Fruit fly (Drosophila melanogaster) whole organism, adult: ENCODE results near the gene aralar1.

Experiments
- CG33017 ChIP-seq: fragments of 200-800 bp; sonication (Bioruptor generic); optimal IDR thresholded peaks from 2 replicates; lab custom pipeline; 2018; ENCODE audit warnings: missing biosample characterization, mild to moderate bottlenecking, missing genetic modification characterization, moderate library complexity
- Clk ChIP-seq: fragments of 200-800 bp; sonication (Bioruptor generic); optimal IDR thresholded peaks from 2 replicates; lab custom pipeline; 2017; ENCODE audit warnings: missing biosample characterization, missing genetic modification characterization
- Crg-1 ChIP-seq: fragments of 200-800 bp; sonication (Bioruptor generic); optimal IDR thresholded peaks from 2 replicates; lab custom pipeline; 2016; ENCODE audit warnings: missing biosample characterization, missing genetic modification characterization
- bab1 ChIP-seq: fragments of 200-800 bp; sonication (Bioruptor generic); optimal IDR thresholded peaks from 3 replicates; lab custom pipeline; 2019; ENCODE audit warnings: missing biosample characterization, mild to moderate bottlenecking, missing genetic modification characterization, moderate library complexity
- kay ChIP-seq: fragments of 200-800 bp; sonication (Bioruptor generic); peaks from one replicate; lab custom pipeline; 2016; ENCODE audit warnings: missing biosample characterization, missing genetic modification characterization, borderline replicate concordance
- tj ChIP-seq: fragments of 200-800 bp; sonication (Bioruptor generic); optimal IDR thresholded peaks from 3 replicates; lab custom pipeline; 2017; ENCODE audit warnings: missing biosample characterization, mild to moderate bottlenecking, missing genetic modification characterization, moderate library complexity

DNA sequence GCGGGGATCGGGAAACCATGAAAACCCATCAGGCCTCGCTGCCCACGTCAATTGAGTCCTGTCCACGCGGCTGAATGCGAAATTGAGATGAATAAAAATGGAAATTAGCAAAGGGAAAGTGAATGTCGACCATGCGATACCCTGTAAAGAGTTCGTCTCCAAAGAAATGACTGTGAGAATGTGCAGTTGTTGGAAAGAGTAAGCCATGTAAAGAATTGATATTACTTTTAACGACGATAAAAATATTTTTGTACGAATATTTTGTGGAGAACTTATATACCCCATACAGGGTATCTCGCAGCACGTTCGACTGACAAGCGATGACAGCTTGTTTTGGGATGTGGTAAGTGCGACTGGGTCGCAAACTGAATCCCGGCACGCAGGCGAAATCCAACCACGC is 45.5 kb upstream of the aralar1 start:
- TF ChIP-seq kay (GFP tag; lab: Kevin White, UChicago) = no peak
- TF ChIP-seq bab1 (GFP tag; lab: Kevin White, UChicago) = no peak
- TF ChIP-seq Clk = no peak
- TF ChIP-seq Crg-1 = no peak
- no peak for TF ChIP-seq CG33017
- no peak for TF ChIP-seq tj (GFP tag; lab: Kevin White, UChicago)
